Worm (Caenorhabditis elegans) whole organism, L3 larva: ENCODE measurements around the gene srx-14.

Experiments used
- R02D3.7 ChIP-seq: fragments of 150-350 bp; optimal IDR thresholded peaks from 2 replicates; lab custom pipeline; 2014; ENCODE audit warnings: missing biosample characterization, missing genetic modification characterization
- ZK546.5 ChIP-seq: sonication (generic microtip); optimal IDR thresholded peaks from 2 replicates; lab custom pipeline; 2017; ENCODE audit warnings: missing biosample characterization, missing genetic modification characterization
- aly-2 ChIP-seq: fragments of 150-350 bp; optimal IDR thresholded peaks from 2 replicates; lab custom pipeline; 2014; ENCODE audit warnings: missing biosample characterization, missing genetic modification characterization
- ama-1 ChIP-seq: fragments of 150-350 bp; optimal IDR thresholded peaks from 2 replicates; lab custom pipeline; 2018
- ceh-16 ChIP-seq: sonication (generic microtip); optimal IDR thresholded peaks from 2 replicates; lab custom pipeline; 2017; ENCODE audit warnings: missing biosample characterization, missing genetic modification characterization
- ceh-82 ChIP-seq: fragments of 150-350 bp; optimal IDR thresholded peaks from 2 replicates; lab custom pipeline; 2014; ENCODE audit warnings: missing biosample characterization, missing genetic modification characterization
- daf-12 ChIP-seq: fragments of 150-350 bp; optimal IDR thresholded peaks from 2 replicates; lab custom pipeline; 2014; ENCODE audit warnings: missing biosample characterization, missing genetic modification reagents, missing genetic modification characterization
- egl-27 ChIP-seq: sonication (generic microtip); optimal IDR thresholded peaks from 4 replicates; lab custom pipeline; 2017; ENCODE audit warnings: missing biosample characterization, missing genetic modification reagents, missing genetic modification characterization
- egl-5 ChIP-seq: fragments of 150-350 bp; optimal IDR thresholded peaks from 2 replicates; lab custom pipeline; 2017; ENCODE audit warnings: missing biosample characterization, missing genetic modification reagents, missing genetic modification characterization, inconsistent platforms
- elt-2 ChIP-seq: sonication (generic microtip); optimal IDR thresholded peaks from 2 replicates; lab custom pipeline; 2016; ENCODE audit warnings: missing genetic modification reagents, mild to moderate bottlenecking, missing genetic modification characterization, missing compliant biosample characterization
- elt-3 ChIP-seq, 3 experiments: fragments of 150-350 bp in 1 of 3; sonication (generic microtip) in 2 of 3; optimal IDR thresholded peaks; 2 replicates in 2 of 3; 4 replicates in 1 of 3; lab custom pipeline; 2014 to 2017; ENCODE audit warnings: missing biosample characterization in 3 of 3, missing genetic modification characterization in 3 of 3
- eor-1 ChIP-seq, 2 experiments: fragments of 150-350 bp; optimal IDR thresholded peaks; 2 replicates each; lab custom pipeline; 2014 to 2018; ENCODE audit warnings: missing biosample characterization in 2 of 2, missing genetic modification characterization in 2 of 2
- fkh-10 ChIP-seq: sonication (generic microtip); optimal IDR thresholded peaks from 2 replicates; lab custom pipeline; 2017; ENCODE audit warnings: missing biosample characterization, missing genetic modification reagents, missing genetic modification characterization
- fkh-2 ChIP-seq: fragments of 150-350 bp; optimal IDR thresholded peaks from 2 replicates; lab custom pipeline; 2014; ENCODE audit warnings: missing biosample characterization, missing genetic modification reagents, missing genetic modification characterization
- fos-1 ChIP-seq: fragments of 150-350 bp; optimal IDR thresholded peaks from 2 replicates; lab custom pipeline; 2014; ENCODE audit warnings: missing biosample characterization, missing genetic modification characterization
- hmg-11 ChIP-seq: sonication (generic microtip); optimal IDR thresholded peaks from 2 replicates; lab custom pipeline; 2016; ENCODE audit warnings: missing genetic modification characterization, missing compliant biosample characterization
- jun-1 ChIP-seq: fragments of 150-350 bp; optimal IDR thresholded peaks from 2 replicates; lab custom pipeline; 2014; ENCODE audit warnings: missing biosample characterization, missing genetic modification reagents, missing genetic modification characterization
- lin-15B ChIP-seq: fragments of 150-350 bp; optimal IDR thresholded peaks from 2 replicates; lab custom pipeline; 2014; ENCODE audit warnings: missing biosample characterization, missing genetic modification characterization
- lsy-12 ChIP-seq: sonication (generic microtip); optimal IDR thresholded peaks from 2 replicates; lab custom pipeline; 2016; ENCODE audit warnings: mild to moderate bottlenecking, missing genetic modification characterization, missing compliant biosample characterization
- mml-1 ChIP-seq: fragments of 150-350 bp; sonication (generic microtip); optimal IDR thresholded peaks from 3 replicates; lab custom pipeline; 2014; ENCODE audit warnings: missing biosample characterization, missing genetic modification characterization
- nhr-11 ChIP-seq: fragments of 150-350 bp; optimal IDR thresholded peaks from 2 replicates; lab custom pipeline; 2014; ENCODE audit warnings: missing biosample characterization, missing genetic modification characterization
- nhr-12 ChIP-seq: fragments of 150-350 bp; optimal IDR thresholded peaks from 2 replicates; lab custom pipeline; 2014; ENCODE audit warnings: missing biosample characterization, missing genetic modification characterization
- nhr-23 ChIP-seq: fragments of 150-350 bp; optimal IDR thresholded peaks from 2 replicates; lab custom pipeline; 2014; ENCODE audit warnings: missing biosample characterization, missing genetic modification reagents, missing genetic modification characterization
- nhr-237 ChIP-seq: fragments of 150-350 bp; optimal IDR thresholded peaks from 2 replicates; lab custom pipeline; 2014; ENCODE audit warnings: missing biosample characterization, missing genetic modification characterization
- nhr-25 ChIP-seq: sonication (generic microtip); optimal IDR thresholded peaks from 2 replicates; lab custom pipeline; 2017; ENCODE audit warnings: missing biosample characterization, missing genetic modification characterization
- nhr-28 ChIP-seq: fragments of 150-350 bp; optimal IDR thresholded peaks from 2 replicates; lab custom pipeline; 2014; ENCODE audit warnings: missing biosample characterization, missing genetic modification characterization
- nhr-43 ChIP-seq: sonication (generic microtip); optimal IDR thresholded peaks from 2 replicates; lab custom pipeline; 2016; ENCODE audit warnings: mild to moderate bottlenecking, missing genetic modification characterization, missing compliant biosample characterization; ENCODE audit not compliant: poor library complexity, severe bottlenecking
- nhr-67 ChIP-seq: fragments of 150-350 bp; optimal IDR thresholded peaks from 2 replicates; lab custom pipeline; 2014; ENCODE audit warnings: missing biosample characterization, missing genetic modification characterization
- nhr-76 ChIP-seq: fragments of 150-350 bp; sonication (generic microtip); optimal IDR thresholded peaks from 5 replicates; lab custom pipeline; 2014; ENCODE audit warnings: missing biosample characterization, missing genetic modification characterization
- nhr-77 ChIP-seq: fragments of 150-350 bp; optimal IDR thresholded peaks from 2 replicates; lab custom pipeline; 2014; ENCODE audit warnings: missing biosample characterization, missing genetic modification characterization
- pha-4 ChIP-seq: fragments of 150-350 bp; optimal IDR thresholded peaks from 2 replicates; lab custom pipeline; 2014; ENCODE audit warnings: missing biosample characterization, missing genetic modification reagents, missing genetic modification characterization
- pqm-1 ChIP-seq: fragments of 150-350 bp; optimal IDR thresholded peaks from 2 replicates; lab custom pipeline; 2017; ENCODE audit warnings: missing biosample characterization, missing genetic modification characterization, inconsistent platforms
- sea-2 ChIP-seq: fragments of 150-350 bp; sonication (generic microtip); optimal IDR thresholded peaks from 4 replicates; lab custom pipeline; 2014; ENCODE audit warnings: missing biosample characterization, missing genetic modification reagents, missing genetic modification characterization
- skn-1 ChIP-seq: fragments of 150-350 bp; optimal IDR thresholded peaks from 2 replicates; lab custom pipeline; 2014; ENCODE audit warnings: missing biosample characterization, missing genetic modification characterization
- snpc-4 ChIP-seq: fragments of 150-350 bp; optimal IDR thresholded peaks from 2 replicates; lab custom pipeline; 2014; ENCODE audit warnings: missing biosample characterization, missing genetic modification characterization
- tbx-2 ChIP-seq: sonication (generic microtip); optimal IDR thresholded peaks from 2 replicates; lab custom pipeline; 2016; ENCODE audit warnings: mild to moderate bottlenecking, missing genetic modification characterization, missing compliant biosample characterization
- unc-39 ChIP-seq: sonication (generic microtip); optimal IDR thresholded peaks from 4 replicates; lab custom pipeline; 2017; ENCODE audit warnings: missing biosample characterization, missing genetic modification characterization
- unc-62 ChIP-seq: fragments of 150-350 bp; sonication (generic microtip); optimal IDR thresholded peaks from 4 replicates; lab custom pipeline; 2014; ENCODE audit warnings: missing biosample characterization, missing genetic modification reagents, missing genetic modification characterization
- zag-1 ChIP-seq: fragments of 150-350 bp; optimal IDR thresholded peaks from 2 replicates; lab custom pipeline; 2014; ENCODE audit warnings: missing biosample characterization, missing genetic modification characterization
- ztf-11 ChIP-seq: fragments of 150-350 bp; optimal IDR thresholded peaks from 2 replicates; lab custom pipeline; 2014; ENCODE audit warnings: missing biosample characterization, missing genetic modification characterization
- ztf-4 ChIP-seq: fragments of 150-350 bp; optimal IDR thresholded peaks from 2 replicates; lab custom pipeline; 2014; ENCODE audit warnings: missing biosample characterization, missing genetic modification characterization

srx-14 gene

DNA sequence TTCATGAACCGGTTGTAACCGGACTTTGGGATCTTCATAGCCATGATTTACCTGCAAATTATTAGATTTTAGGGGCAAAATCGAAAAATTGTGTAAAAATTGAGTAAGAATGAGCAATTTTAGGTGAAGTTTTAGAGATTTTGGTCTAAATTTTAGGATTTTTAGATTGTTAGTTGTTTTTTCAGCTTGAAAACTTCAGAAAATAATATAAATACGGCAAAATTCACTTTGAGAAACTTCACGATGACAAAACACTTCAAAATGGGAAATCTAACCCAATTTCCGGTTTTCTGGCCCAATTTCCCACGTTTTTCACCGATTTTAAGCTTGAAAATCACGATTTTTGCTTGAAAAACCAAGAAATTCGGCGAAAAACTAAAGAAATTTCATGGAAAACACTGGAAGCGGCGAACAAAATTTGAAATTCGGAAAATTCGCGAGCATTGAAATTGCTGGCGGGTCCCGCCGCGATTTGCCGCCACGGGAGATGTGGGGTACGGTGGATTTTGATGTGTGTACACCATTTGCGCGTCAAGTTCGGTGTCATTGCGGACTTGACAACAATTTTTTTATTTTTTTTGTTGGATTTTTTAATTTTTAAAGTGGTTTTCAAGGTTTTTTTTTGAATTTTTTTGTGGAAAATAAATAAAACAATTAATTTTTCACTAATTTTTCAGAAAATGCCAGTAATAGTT lies 19.5 kb downstream of the srx-14 start, which contains the start of the genes cct-8 and Y55F3AR.2 (continued):
- TF ChIP-seq elt-3 (tag; optimal IDR thresholded peaks at IDR 0.05; lab: Kevin White, UChicago) (peak in 1 of 3 experiments; percentile 55), nhr-77 (tag; lab: Kevin White, UChicago) (peak; percentile 91), skn-1 (tag; lab: Kevin White, UChicago) (peak; percentile 92), hmg-11 (tag; lab: Kevin White, UChicago) (peak; percentile 91), lin-15B (tag; lab: Kevin White, UChicago) (peak; percentile 95), fkh-10 (peak; percentile 98), nhr-12 (no peak), ztf-11 (tag; lab: Kevin White, UChicago) (no peak)

DNA sequence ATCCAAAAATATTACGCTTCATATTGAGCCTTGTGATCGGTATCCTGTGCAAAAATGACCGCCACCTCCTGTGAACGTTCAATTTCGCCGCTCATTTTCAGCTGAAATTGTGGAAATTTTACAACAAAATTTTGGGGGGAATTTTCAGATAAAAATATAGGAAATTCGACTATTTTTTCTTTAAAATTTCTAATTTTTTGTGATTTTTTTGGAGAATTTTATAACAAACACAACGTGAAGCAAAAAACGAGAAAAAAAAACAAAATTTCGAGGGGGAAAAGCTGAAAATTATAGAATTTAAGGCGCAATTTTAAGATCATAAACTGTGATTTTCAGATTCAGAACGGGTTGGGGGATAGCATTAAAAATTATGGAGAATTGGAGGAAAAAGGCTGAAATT lies 26.6 kb downstream of the srx-14 start, which contains the start of gene csn-4:
TSS of gene csn-4 (minus strand) at position 101 of the 400 bp plus-strand sequence.
- no peak for TF ChIP-seq mml-1
- no peak for TF ChIP-seq ceh-16 (tag; lab: Kevin White, UChicago)
- no peak for TF ChIP-seq nhr-43 (tag; lab: Kevin White, UChicago)
- TF ChIP-seq ama-1 (lab: Kevin White, UChicago): no peak
- TF ChIP-seq nhr-76 (tag; lab: Kevin White, UChicago): no peak
- TF ChIP-seq fos-1 (tag; lab: Kevin White, UChicago): no peak
- no peak for TF ChIP-seq ztf-4 (tag; lab: Kevin White, UChicago)
- no peak for TF ChIP-seq eor-1 (tag; optimal IDR thresholded peaks at IDR 0.05; lab: Kevin White, UChicago)

DNA sequence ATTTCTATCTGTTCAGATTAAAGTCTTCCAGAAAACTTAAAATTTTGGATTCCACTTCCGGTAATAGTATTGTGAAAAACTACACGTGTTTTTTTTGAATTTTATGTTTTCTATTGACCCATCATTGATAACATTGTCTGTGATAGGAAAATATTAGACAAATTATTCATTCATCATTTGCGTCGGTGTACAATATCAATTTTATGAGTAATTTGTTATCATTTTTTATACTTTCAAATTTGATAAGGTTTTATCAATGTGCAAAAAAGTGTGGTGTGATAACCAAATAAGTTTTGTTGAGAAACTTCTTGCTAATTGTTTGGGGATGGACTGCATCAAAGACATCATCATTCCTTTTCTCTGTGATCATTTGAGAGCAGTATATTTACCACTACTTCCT lies 38.1 kb downstream of the srx-14 start:
- TF ChIP-seq elt-2 (tag; lab: Kevin White, UChicago) (peak; percentile 85), unc-62 (GFP tag; lab: Kevin White, UChicago) (no peak), mml-1 (no peak), sea-2 (GFP tag; lab: Kevin White, UChicago) (no peak), pha-4 (tag; lab: Kevin White, UChicago) (peak; percentile 71), pqm-1 (peak; percentile 73), fos-1 (tag; lab: Kevin White, UChicago) (peak; percentile 22), daf-12 (tag; lab: Kevin White, UChicago) (no peak)

ce11 chrIV:1074069-1074468 lies 39.5 kb downstream of the srx-14 start:
- TF ChIP-seq ztf-11 (tag; lab: Kevin White, UChicago) (no peak), nhr-23 (tag; lab: Kevin White, UChicago) (peak; percentile 13)

ce11 chrIV:1070383-1070782 lies 43.2 kb downstream of the srx-14 start:
- TF ChIP-seq nhr-76 (tag; lab: Kevin White, UChicago): no peak
- peak; percentile 49 for TF ChIP-seq snpc-4 (tag; lab: Kevin White, UChicago)
- TF ChIP-seq lsy-12: no peak
- peak; percentile 31 for TF ChIP-seq daf-12 (tag; lab: Kevin White, UChicago)
- TF ChIP-seq nhr-25 (tag; lab: Kevin White, UChicago): no peak
- no peak for TF ChIP-seq nhr-43 (tag; lab: Kevin White, UChicago)
- TF ChIP-seq fkh-2 (tag; lab: Kevin White, UChicago): no peak
- TF ChIP-seq egl-5 (tag; lab: Kevin White, UChicago): peak; percentile 68
- no peak for TF ChIP-seq nhr-67 (tag; lab: Kevin White, UChicago)
- no peak for TF ChIP-seq ztf-4 (tag; lab: Kevin White, UChicago)
- peak; percentile 55 for TF ChIP-seq elt-2 (tag; lab: Kevin White, UChicago)
- no peak for TF ChIP-seq elt-3 (tag; optimal IDR thresholded peaks at IDR 0.05; lab: Kevin White, UChicago)
- peak; percentile 92 for TF ChIP-seq fkh-10
- peak; percentile 68 for TF ChIP-seq lin-15B (tag; lab: Kevin White, UChicago)
- no peak for TF ChIP-seq eor-1 (tag; optimal IDR thresholded peaks at IDR 0.05; lab: Kevin White, UChicago)
- TF ChIP-seq nhr-77 (tag; lab: Kevin White, UChicago): peak; percentile 30
- peak; percentile 73 for TF ChIP-seq ceh-82
- no peak for TF ChIP-seq ZK546.5 (tag; lab: Kevin White, UChicago)
- TF ChIP-seq nhr-11 (tag; lab: Kevin White, UChicago): peak; percentile 74
- TF ChIP-seq fos-1 (tag; lab: Kevin White, UChicago): no peak
- no peak for TF ChIP-seq ceh-16 (tag; lab: Kevin White, UChicago)
- TF ChIP-seq aly-2 (tag; lab: Kevin White, UChicago): no peak
- TF ChIP-seq nhr-23 (tag; lab: Kevin White, UChicago): peak; percentile 15
- TF ChIP-seq zag-1 (tag; lab: Kevin White, UChicago): peak; percentile 65
- TF ChIP-seq sea-2 (GFP tag; lab: Kevin White, UChicago): no peak
- no peak for TF ChIP-seq unc-39 (tag; lab: Kevin White, UChicago)
- peak; percentile 39 for TF ChIP-seq unc-62 (GFP tag; lab: Kevin White, UChicago)
- peak; percentile 78 for TF ChIP-seq R02D3.7
- TF ChIP-seq jun-1 (tag; lab: Kevin White, UChicago): peak; percentile 81
- TF ChIP-seq nhr-28 (tag; lab: Kevin White, UChicago): no peak
- no peak for TF ChIP-seq nhr-12
- TF ChIP-seq mml-1: no peak
- no peak for TF ChIP-seq egl-27 (tag; lab: Kevin White, UChicago)
- TF ChIP-seq hmg-11 (tag; lab: Kevin White, UChicago): peak; percentile 88
- TF ChIP-seq tbx-2: peak; percentile 76
- TF ChIP-seq nhr-237 (tag; lab: Kevin White, UChicago): no peak
